Fruit fly (Drosophila melanogaster) whole organism, embryonic: Measurements from ENCODE around the gene Lcp65Ad.

Source experiments
- CG10959 ChIP-seq: fragments of 200-800 bp; sonication (Bioruptor generic); IDR thresholded peaks from 2 replicates; pipeline ENCODE4 v1.3.6; 2022; ENCODE audit warnings: missing biosample characterization, missing genetic modification characterization
- CG11723 ChIP-seq: fragments of 200-800 bp; sonication (Bioruptor generic); optimal IDR thresholded peaks from 2 replicates; lab custom pipeline; 2017; ENCODE audit warnings: missing biosample characterization, mild to moderate bottlenecking, missing genetic modification characterization
- CG12071 ChIP-seq: fragments of 200-800 bp; sonication (Bioruptor generic); optimal IDR thresholded peaks from 3 replicates; lab custom pipeline; 2018; ENCODE audit warnings: missing biosample characterization, mild to moderate bottlenecking, missing genetic modification characterization
- CG12104 ChIP-seq: fragments of 200-800 bp; sonication (Bioruptor generic); optimal IDR thresholded peaks from 3 replicates; lab custom pipeline; 2016; ENCODE audit warnings: missing biosample characterization, missing genetic modification characterization
- CG12299 ChIP-seq: fragments of 200-800 bp; sonication (Bioruptor generic); optimal IDR thresholded peaks from 2 replicates; lab custom pipeline; 2018; ENCODE audit warnings: missing biosample characterization, mild to moderate bottlenecking, missing genetic modification characterization
- CG14014 ChIP-seq: fragments of 200-800 bp; sonication (Bioruptor generic); IDR thresholded peaks from 2 replicates; pipeline ENCODE4 v1.3.6; 2022; ENCODE audit warnings: missing biosample characterization, missing genetic modification characterization
- CG14710 ChIP-seq: fragments of 200-800 bp; sonication (Bioruptor generic); optimal IDR thresholded peaks from 3 replicates; lab custom pipeline; 2019; ENCODE audit warnings: missing biosample characterization, mild to moderate bottlenecking, missing genetic modification characterization, moderate library complexity
- CG15479 ChIP-seq: fragments of 200-800 bp; sonication (Bioruptor generic); optimal IDR thresholded peaks from 3 replicates; lab custom pipeline; 2019; ENCODE audit warnings: missing biosample characterization, mild to moderate bottlenecking, missing genetic modification characterization, moderate library complexity
- CG18476 ChIP-seq: fragments of 200-800 bp; sonication (Bioruptor generic); optimal IDR thresholded peaks from 2 replicates; lab custom pipeline; 2016; ENCODE audit warnings: missing biosample characterization, mild to moderate bottlenecking, missing genetic modification characterization
- CG18619 ChIP-seq: fragments of 200-800 bp; sonication (Bioruptor generic); optimal IDR thresholded peaks from 3 replicates; lab custom pipeline; 2017; ENCODE audit warnings: missing biosample characterization, mild to moderate bottlenecking, missing genetic modification characterization
- CG2889 ChIP-seq: fragments of 200-800 bp; sonication (Bioruptor generic); IDR thresholded peaks from 3 replicates; pipeline ENCODE4 v1.3.6; 2022; ENCODE audit warnings: missing biosample characterization, missing genetic modification characterization
- CG3163 ChIP-seq: fragments of 200-800 bp; sonication (Bioruptor generic); optimal IDR thresholded peaks from 3 replicates; lab custom pipeline; 2016; ENCODE audit warnings: missing biosample characterization, missing genetic modification characterization
- CG5180 ChIP-seq: fragments of 200-800 bp; sonication (Bioruptor generic); optimal IDR thresholded peaks from 3 replicates; lab custom pipeline; 2017; ENCODE audit warnings: missing biosample characterization, missing genetic modification characterization, mild to moderate bottlenecking, moderate library complexity, missing genetic modification reagents
- CG6254 ChIP-seq: fragments of 200-800 bp; sonication (Bioruptor generic); optimal IDR thresholded peaks from 3 replicates; lab custom pipeline; 2017; ENCODE audit warnings: mild to moderate bottlenecking, missing biosample characterization, missing genetic modification reagents, missing genetic modification characterization
- CG6854 ChIP-seq: fragments of 200-800 bp; sonication (Bioruptor generic); optimal IDR thresholded peaks from 3 replicates; lab custom pipeline; 2017; ENCODE audit warnings: missing biosample characterization, mild to moderate bottlenecking, missing genetic modification characterization
- CG7987 ChIP-seq: fragments of 200-800 bp; sonication (Bioruptor generic); optimal IDR thresholded peaks from 2 replicates; lab custom pipeline; 2018; ENCODE audit warnings: missing biosample characterization, mild to moderate bottlenecking, missing genetic modification characterization, moderate library complexity
- CG8388 ChIP-seq: fragments of 200-800 bp; sonication (Bioruptor generic); optimal IDR thresholded peaks from 2 replicates; lab custom pipeline; 2019; ENCODE audit warnings: missing biosample characterization, mild to moderate bottlenecking, missing genetic modification characterization, moderate library complexity
- CG9932 ChIP-seq: fragments of 200-800 bp; sonication (Bioruptor generic); IDR thresholded peaks from 2 replicates; pipeline ENCODE4 v1.3.6; 2022; ENCODE audit warnings: missing biosample characterization, missing genetic modification characterization
- Dip2 ChIP-seq: fragments of 200-800 bp; sonication (Bioruptor generic); IDR thresholded peaks from 2 replicates; pipeline ENCODE4 v1.3.6; 2022; ENCODE audit warnings: missing biosample characterization, missing genetic modification characterization
- Fer3 ChIP-seq: fragments of 200-800 bp; sonication (Bioruptor generic); optimal IDR thresholded peaks from 2 replicates; lab custom pipeline; 2018; ENCODE audit warnings: missing biosample characterization, mild to moderate bottlenecking, missing genetic modification characterization, moderate library complexity
- GATAe ChIP-seq: fragments of 200-800 bp; sonication (Bioruptor generic); conservative IDR thresholded peaks from 2 replicates; pipeline ENCODE4 v1.3.6; 2022; ENCODE audit warnings: missing biosample characterization, missing genetic modification characterization
- Hmr ChIP-seq: fragments of 200-800 bp; sonication (Bioruptor generic); optimal IDR thresholded peaks from 3 replicates; lab custom pipeline; 2017; ENCODE audit warnings: mild to moderate bottlenecking, missing biosample characterization, missing genetic modification reagents, missing genetic modification characterization
- Hr3 ChIP-seq: fragments of 200-800 bp; sonication (Bioruptor generic); optimal IDR thresholded peaks from 3 replicates; lab custom pipeline; 2016; ENCODE audit warnings: missing biosample characterization, missing genetic modification characterization
- Jarid2 ChIP-seq: fragments of 200-800 bp; sonication (Bioruptor generic); optimal IDR thresholded peaks from 3 replicates; lab custom pipeline; 2017; ENCODE audit warnings: mild to moderate bottlenecking, missing biosample characterization, missing genetic modification reagents, missing genetic modification characterization
- Mrtf ChIP-seq: fragments of 200-800 bp; sonication (Bioruptor generic); IDR thresholded peaks from 3 replicates; pipeline ENCODE4 v1.3.6; 2022; ENCODE audit warnings: missing biosample characterization, missing genetic modification characterization
- NC2α ChIP-seq: fragments of 200-800 bp; sonication (Bioruptor generic); optimal IDR thresholded peaks from 2 replicates; lab custom pipeline; 2016; ENCODE audit warnings: missing biosample characterization, missing genetic modification characterization
- Oli ChIP-seq: fragments of 200-800 bp; sonication (Bioruptor generic); optimal IDR thresholded peaks from 2 replicates; lab custom pipeline; 2018; ENCODE audit warnings: missing biosample characterization, mild to moderate bottlenecking, missing genetic modification characterization, moderate library complexity
- PHDP ChIP-seq: fragments of 200-800 bp; sonication (Bioruptor generic); optimal IDR thresholded peaks from 3 replicates; lab custom pipeline; 2018; ENCODE audit warnings: missing biosample characterization, mild to moderate bottlenecking, missing genetic modification characterization, moderate library complexity
- Pdp1 ChIP-seq, 2 experiments: fragments of 200-800 bp; sonication (Bioruptor generic); optimal IDR thresholded peaks; 3 replicates each; lab custom pipeline; 2016; ENCODE audit warnings: missing biosample characterization in 2 of 2, missing genetic modification characterization in 2 of 2, mild to moderate bottlenecking in 1 of 2, moderate library complexity in 1 of 2
- Six4 ChIP-seq: fragments of 200-800 bp; sonication (Bioruptor generic); optimal IDR thresholded peaks from 2 replicates; lab custom pipeline; 2016; ENCODE audit warnings: missing biosample characterization, missing genetic modification characterization
- Trl ChIP-seq, 3 experiments: fragments of >200 bp in 2 of 3; fragments of 200-800 bp in 1 of 3; sonication (Bioruptor generic) in 1 of 3; optimal IDR thresholded peaks; 2 replicates in 1 of 3; 3 replicates in 2 of 3; lab custom pipeline; 2016 to 2017; ENCODE audit warnings: missing biosample characterization in 1 of 3, missing genetic modification characterization in 1 of 3
- ac ChIP-seq: fragments of 200-800 bp; sonication (Bioruptor generic); optimal IDR thresholded peaks from 3 replicates; lab custom pipeline; 2017; ENCODE audit warnings: missing biosample characterization, mild to moderate bottlenecking, missing genetic modification characterization
- br ChIP-seq: fragments of >200 bp; optimal IDR thresholded peaks from 2 replicates; lab custom pipeline; 2017
- crol ChIP-seq: fragments of 200-800 bp; sonication (Bioruptor generic); IDR thresholded peaks from 2 replicates; pipeline ENCODE4 v1.3.6; 2022; ENCODE audit warnings: missing biosample characterization, missing genetic modification characterization
- danr ChIP-seq: fragments of 200-800 bp; sonication (Bioruptor generic); IDR thresholded peaks from 2 replicates; pipeline ENCODE4 v1.3.6; 2022; ENCODE audit warnings: missing biosample characterization, missing genetic modification characterization
- ftz-f1 ChIP-seq: fragments of 200-800 bp; sonication (Bioruptor generic); optimal IDR thresholded peaks from 2 replicates; lab custom pipeline; 2016; ENCODE audit warnings: missing biosample characterization, missing genetic modification characterization
- gce ChIP-seq: fragments of 200-800 bp; sonication (Bioruptor generic); IDR thresholded peaks from 3 replicates; pipeline ENCODE4 v1.3.6; 2022; ENCODE audit warnings: missing biosample characterization, missing genetic modification characterization
- inv ChIP-seq: fragments of 200-800 bp; sonication (Bioruptor generic); IDR thresholded peaks from 2 replicates; pipeline ENCODE4 v1.3.6; 2022; ENCODE audit warnings: missing biosample characterization, missing genetic modification characterization; ENCODE audit not compliant: partially characterized antibody
- jigr1 ChIP-seq: fragments of 200-800 bp; sonication (Bioruptor generic); IDR thresholded peaks from 3 replicates; pipeline ENCODE4 v1.3.6; 2022; ENCODE audit warnings: missing biosample characterization, missing genetic modification characterization
- maf-S ChIP-seq: fragments of 200-800 bp; sonication (Bioruptor generic); optimal IDR thresholded peaks from 2 replicates; lab custom pipeline; 2016; ENCODE audit warnings: missing biosample characterization, missing genetic modification characterization
- mam ChIP-seq: fragments of 200-800 bp; sonication (Bioruptor generic); optimal IDR thresholded peaks from 3 replicates; lab custom pipeline; 2016; ENCODE audit warnings: missing biosample characterization, missing genetic modification characterization
- mld ChIP-seq: fragments of 200-800 bp; sonication (Bioruptor generic); IDR thresholded peaks from 3 replicates; pipeline ENCODE4 v1.3.6; 2022; ENCODE audit warnings: missing biosample characterization, missing genetic modification characterization; ENCODE audit not compliant: partially characterized antibody
- pnt ChIP-seq: fragments of 200-800 bp; sonication (Bioruptor generic); optimal IDR thresholded peaks from 3 replicates; lab custom pipeline; 2016; ENCODE audit warnings: missing biosample characterization, missing genetic modification characterization
- prd ChIP-seq, 3 experiments: fragments of >200 bp in 2 of 3; fragments of 200-800 bp in 1 of 3; sonication (Bioruptor generic) in 1 of 3; optimal IDR thresholded peaks in 2 of 3; IDR thresholded peaks in 1 of 3; 2 replicates in 2 of 3; 3 replicates in 1 of 3; pipeline versions ENCODE4 v1.3.6 to Lab custom; 2017 to 2022; ENCODE audit warnings: missing biosample characterization in 1 of 3, missing genetic modification characterization in 1 of 3
- schlank ChIP-seq: fragments of 200-800 bp; sonication (Bioruptor generic); optimal IDR thresholded peaks from 2 replicates; lab custom pipeline; 2018; ENCODE audit warnings: missing biosample characterization, mild to moderate bottlenecking, missing genetic modification characterization
- tio ChIP-seq: fragments of 200-800 bp; sonication (Bioruptor generic); optimal IDR thresholded peaks from 2 replicates; lab custom pipeline; 2017; ENCODE audit warnings: missing biosample characterization, missing genetic modification characterization, inconsistent platforms
- tup ChIP-seq: fragments of 200-800 bp; sonication (Bioruptor generic); optimal IDR thresholded peaks from 2 replicates; lab custom pipeline; 2016; ENCODE audit warnings: missing biosample characterization, mild to moderate bottlenecking, missing genetic modification characterization, moderate library complexity
- usp ChIP-seq: fragments of >200 bp; optimal IDR thresholded peaks from 2 replicates; lab custom pipeline; 2017; ENCODE audit warnings: missing biosample characterization, missing genetic modification characterization

The Lcp65Ad gene

DNA sequence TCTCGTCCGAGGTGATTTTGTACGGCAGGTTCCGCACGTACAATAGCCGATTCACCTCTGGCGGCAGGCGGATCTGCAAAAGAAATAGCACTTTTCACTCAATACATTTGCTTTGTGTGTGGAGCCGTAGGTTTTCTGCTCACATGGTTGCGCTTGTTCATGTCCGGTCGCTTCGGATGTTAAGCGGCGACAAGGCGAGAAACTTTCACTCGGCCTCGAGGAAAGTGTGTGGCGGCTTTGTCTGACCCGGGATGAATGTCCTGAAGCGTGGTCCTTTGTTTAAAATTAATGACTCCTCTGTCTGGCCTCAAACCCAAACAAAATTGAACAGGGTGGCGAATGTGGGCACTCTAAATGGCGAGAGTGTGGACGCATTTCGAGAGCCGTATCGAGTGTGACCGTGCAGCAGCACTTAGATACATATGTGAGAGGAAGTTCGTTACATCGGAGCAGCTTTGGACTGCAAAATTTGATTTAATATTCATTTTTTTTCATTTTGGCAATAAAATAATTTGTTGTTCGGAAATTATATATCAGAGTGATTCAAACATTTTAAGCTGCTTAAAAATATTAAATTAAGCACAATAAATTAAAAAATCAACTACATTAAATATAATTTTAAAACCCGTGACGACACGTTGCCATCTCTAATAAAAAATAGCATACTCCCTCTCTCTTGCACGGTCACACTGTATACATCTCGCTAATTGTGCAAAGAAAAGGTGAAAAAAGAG, 49.8 kb downstream of the Lcp65Ad start, which contains the start of the genes Sf3b6 and Tnpo (continued):
- TF ChIP-seq Fer3 (tag; lab: Kevin White, UChicago) = no peak
- TF ChIP-seq CG3163 (GFP tag; lab: Kevin White, UChicago) = peak; percentile 16
- peak; percentile 71; the same call in 1 of the 2 replicates for TF ChIP-seq danr (GFP tag; lab: Robert Waterston, UW)
- peak; percentile 93 for TF ChIP-seq CG9932
- TF ChIP-seq maf-S (GFP tag; lab: Kevin White, UChicago) = peak; percentile 46
- peak; percentile 21 for TF ChIP-seq tup (GFP tag; lab: Kevin White, UChicago)
- no peak for TF ChIP-seq CG11723 (GFP tag; lab: Kevin White, UChicago)
- TF ChIP-seq CG12299 (tag; lab: Kevin White, UChicago) = no peak
- no peak for TF ChIP-seq crol (GFP tag; lab: Robert Waterston, UW)
- TF ChIP-seq CG14014 (GFP tag; lab: Robert Waterston, UW) = peak; percentile 75
- TF ChIP-seq Hmr (GFP tag; lab: Kevin White, UChicago) = no peak
- no peak for TF ChIP-seq prd (optimal IDR thresholded peaks at IDR 0.05; lab: Kevin White, UChicago)
- peak; percentile 94 for TF ChIP-seq prd (GFP tag; IDR thresholded peaks at IDR 0.05; lab: Robert Waterston, UW)
- TF ChIP-seq CG6254 (GFP tag; lab: Kevin White, UChicago) = peak; percentile 48
- TF ChIP-seq br (lab: Kevin White, UChicago) = no peak
- peak; percentile 81 for TF ChIP-seq Mrtf (GFP tag; lab: Robert Waterston, UW)
- peak in 1 of 2 experiments; percentile 28 for TF ChIP-seq Trl (optimal IDR thresholded peaks at IDR 0.05; lab: Kevin White, UChicago)
- TF ChIP-seq Trl (GFP tag; optimal IDR thresholded peaks at IDR 0.05; lab: Kevin White, UChicago) = peak; percentile 61
- TF ChIP-seq ac (GFP tag; lab: Kevin White, UChicago) = no peak
- no peak for TF ChIP-seq PHDP (tag; lab: Kevin White, UChicago)
- no peak for TF ChIP-seq ftz-f1
- TF ChIP-seq Dip2 (GFP tag; lab: Robert Waterston, UW) = no peak
- peak; percentile 84 for TF ChIP-seq tio (GFP tag; lab: Kevin White, UChicago)
- TF ChIP-seq GATAe (GFP tag; lab: Robert Waterston, UW) = 0 out of 2 replicates have a peak, but pooled peaks have one; percentile 19
- TF ChIP-seq usp (GFP tag; lab: Kevin White, UChicago) = no peak
- TF ChIP-seq CG18476 (GFP tag; lab: Kevin White, UChicago) = peak; percentile 67
- TF ChIP-seq CG15479 (GFP tag; lab: Kevin White, UChicago) = peak; percentile 74
- TF ChIP-seq Six4 (GFP tag; lab: Kevin White, UChicago) = peak; percentile 71
- TF ChIP-seq Hr3 = peak; percentile 87
- no peak for TF ChIP-seq CG6854 (GFP tag; lab: Kevin White, UChicago)
- peak; percentile 78 for TF ChIP-seq pnt (GFP tag; lab: Kevin White, UChicago)
- peak; percentile 40; the same call in 1 of the 3 replicates for TF ChIP-seq CG2889 (GFP tag; lab: Robert Waterston, UW)
- 0 out of 3 replicates have a peak, but pooled peaks have one; percentile 12 for TF ChIP-seq mld (GFP tag; lab: Robert Waterston, UW)
- TF ChIP-seq NC2α (GFP tag; lab: Kevin White, UChicago) = peak; percentile 35
- TF ChIP-seq gce (GFP tag; lab: Robert Waterston, UW) = peak; percentile 40; the same call in 1 of the 3 replicates
- TF ChIP-seq CG12104 (GFP tag; lab: Kevin White, UChicago) = peak; percentile 84
- TF ChIP-seq CG14710 (tag; lab: Kevin White, UChicago) = peak; percentile 91
- no peak for TF ChIP-seq CG8388 (GFP tag; lab: Kevin White, UChicago)
- peak; percentile 35 for TF ChIP-seq schlank (tag; lab: Kevin White, UChicago)
- no peak for TF ChIP-seq CG12071 (GFP tag; lab: Kevin White, UChicago)
- peak; percentile 49 for TF ChIP-seq CG5180 (GFP tag; lab: Kevin White, UChicago)
- TF ChIP-seq jigr1 (GFP tag; lab: Robert Waterston, UW) = peak; percentile 85
- peak; percentile 59 to 77 for TF ChIP-seq Pdp1 (GFP tag; optimal IDR thresholded peaks at IDR 0.05; lab: Kevin White, UChicago)
- peak; percentile 89 for TF ChIP-seq mam (GFP tag; lab: Kevin White, UChicago)
- peak; percentile 2 for TF ChIP-seq CG7987
- TF ChIP-seq CG18619 (GFP tag; lab: Kevin White, UChicago) = peak; percentile 83
- peak; percentile 48; the same call in 1 of the 2 replicates for TF ChIP-seq inv
- TF ChIP-seq Oli = peak; percentile 81
- TF ChIP-seq Jarid2 (GFP tag; lab: Kevin White, UChicago) = no peak
- TF ChIP-seq CG10959 = peak; percentile 61; the same call in 1 of the 2 replicates
